Worm (Caenorhabditis elegans): Measurements from ENCODE around the gene C35A11.3.

ce11 chrV:5408223-5408622 lies 36.0 kb downstream of the C35A11.3 start, which contains the start of gene C25A6.1:
- no peak for TF ChIP-seq nhr-77 (tag; optimal IDR thresholded peaks at IDR 0.05)
- TF ChIP-seq nhr-28 (tag; optimal IDR thresholded peaks at IDR 0.05): no peak
- TF ChIP-seq ama-1 (optimal IDR thresholded peaks at IDR 0.05): no peak
- no peak for TF ChIP-seq lin-15B (tag; optimal IDR thresholded peaks at IDR 0.05)
- no peak for TF ChIP-seq sox-4 (tag; optimal IDR thresholded peaks at IDR 0.05)
- no peak for TF ChIP-seq dpl-1 (GFP tag; optimal IDR thresholded peaks at IDR 0.05)
- TF ChIP-seq nhr-237 (tag; optimal IDR thresholded peaks at IDR 0.05): no peak
- TF ChIP-seq nhr-11 (tag; optimal IDR thresholded peaks at IDR 0.05): no peak

All from whole organism, L1 larva.